Fruit fly (Drosophila melanogaster): ENCODE measurements around the gene Vap33.

Gene Vap33

dm6 chrX:3968346-3969044, 19.7 kb downstream of the Vap33 start, which contains the start of gene CG6428:
TSS of gene CG6428 (minus strand) at chrX:3968655.
- no peak for TF ChIP-seq ttk (optimal IDR thresholded peaks at IDR 0.05)
- no peak for TF ChIP-seq h (optimal IDR thresholded peaks at IDR 0.05)
- no peak for TF ChIP-seq insv (optimal IDR thresholded peaks at IDR 0.05)
- TF ChIP-seq psq (optimal IDR thresholded peaks at IDR 0.05) = no peak
- TF ChIP-seq Sin3A (optimal IDR thresholded peaks at IDR 0.05) = no peak
- no peak for TF ChIP-seq Myc (optimal IDR thresholded peaks at IDR 0.05)

- no peak for TF ChIP-seq psq (optimal IDR thresholded peaks at IDR 0.05)
- TF ChIP-seq insv (optimal IDR thresholded peaks at IDR 0.05) = no peak
Measured at dm6 chrX:3971250-3971649, 22.5 kb downstream of the Vap33 start, which contains the start of gene CG6414. TSS of gene CG6414 (minus strand) at chrX:3971350.
